Worm (Caenorhabditis elegans): Measurements from ENCODE around the gene R13H9.6.
A peak's percentile ranks its signal among the peaks of the same experiment; 100 is the strongest.

DNA sequence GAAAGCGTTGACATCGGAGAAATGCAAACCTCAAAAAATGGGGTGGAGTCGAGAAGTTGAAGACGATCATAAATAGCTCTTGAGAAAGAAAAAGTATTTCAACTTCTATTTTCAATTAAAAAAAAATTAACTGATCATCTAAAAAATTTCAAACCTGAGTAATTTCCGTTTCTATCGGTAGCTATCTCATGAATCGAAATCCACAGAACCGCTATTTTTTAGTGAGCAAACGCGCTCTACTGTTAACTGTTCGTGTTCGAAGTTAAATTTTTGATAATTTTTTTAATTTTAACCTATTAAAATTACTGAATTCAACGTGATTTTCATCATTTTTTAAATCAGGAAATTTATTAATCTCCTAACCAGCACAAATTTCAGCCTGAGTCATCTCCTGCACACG lies 15.4 kb upstream of the R13H9.6 start:
- TF ChIP-seq lir-3 (tag; optimal IDR thresholded peaks at IDR 0.05) (no peak), ztf-7 (tag; optimal IDR thresholded peaks at IDR 0.05) (no peak), lsy-2 (tag; optimal IDR thresholded peaks at IDR 0.05) (no peak), ama-1 (optimal IDR thresholded peaks at IDR 0.05) (no peak), F44E2.7 (GFP tag; IDR thresholded peaks at IDR 0.05) (no peak), unc-62 (GFP tag; optimal IDR thresholded peaks at IDR 0.05 in 1 of 2) (no peak), unc-62 (tag; optimal IDR thresholded peaks at IDR 0.05) (no peak), lin-38 (GFP tag; IDR thresholded peaks at IDR 0.05) (peak; percentile 70)
